Worm (Caenorhabditis elegans): Measurements from ENCODE around the gene abcx-1.

ce11 chrII:6558887-6559286 is 26.9 kb downstream of the abcx-1 start:
- TF ChIP-seq him-1 (tag; optimal IDR thresholded peaks at IDR 0.05) (no peak), W03F9.2 (tag; optimal IDR thresholded peaks at IDR 0.05) (no peak)

All from whole organism, L4/young adult.